Worm (Caenorhabditis elegans) whole organism, midembryonic: ENCODE results near the gene ZK1193.2.

ENCODE experiments used
- T22C8.4 ChIP-seq: fragments of 200-800 bp; sonication (Bioruptor generic); IDR thresholded peaks from 2 replicates; pipeline ENCODE4 v1.3.6; 2022; ENCODE audit warnings: missing genetic modification characterization, missing compliant biosample characterization
- cog-1 ChIP-seq: sonication (generic microtip); optimal IDR thresholded peaks from 2 replicates; lab custom pipeline; 2016; ENCODE audit warnings: missing genetic modification characterization, missing compliant biosample characterization
- flt-1 ChIP-seq: fragments of 200-800 bp; sonication (Bioruptor generic); IDR thresholded peaks from 2 replicates; pipeline ENCODE4 v1.3.6; 2022; ENCODE audit warnings: missing genetic modification characterization, missing compliant biosample characterization
- klf-2 ChIP-seq: fragments of 200-800 bp; sonication (Bioruptor generic); conservative IDR thresholded peaks from 2 replicates; pipeline ENCODE4 v1.3.6; 2022; ENCODE audit warnings: missing genetic modification reagents, missing genetic modification characterization, missing compliant biosample characterization
- med-1 ChIP-seq: sonication (generic microtip); optimal IDR thresholded peaks from 2 replicates; lab custom pipeline; 2017; ENCODE audit warnings: missing genetic modification characterization, mild to moderate bottlenecking, missing compliant biosample characterization, antibody characterized with exemption, missing genetic modification reagents; ENCODE audit not compliant: insufficient read depth
- ref-1 ChIP-seq: fragments of 200-800 bp; sonication (Bioruptor generic); conservative IDR thresholded peaks from 2 replicates; pipeline ENCODE4 v1.3.6; 2022; ENCODE audit warnings: missing genetic modification reagents, missing genetic modification characterization, missing compliant biosample characterization
- tab-1 ChIP-seq: fragments of 200-800 bp; sonication (Bioruptor generic); IDR thresholded peaks from 2 replicates; pipeline ENCODE4 v1.3.6; 2022; ENCODE audit warnings: missing genetic modification characterization, missing compliant biosample characterization
- ztf-23 ChIP-seq: fragments of 200-800 bp; sonication (Bioruptor generic); IDR thresholded peaks from 2 replicates; pipeline ENCODE4 v1.3.6; 2022; ENCODE audit warnings: missing genetic modification reagents, missing genetic modification characterization, missing compliant biosample characterization
- ztf-29 ChIP-seq: fragments of 200-800 bp; sonication (Bioruptor generic); IDR thresholded peaks from 2 replicates; pipeline ENCODE4 v1.3.6; 2022; ENCODE audit warnings: missing genetic modification reagents, missing genetic modification characterization, missing compliant biosample characterization

ZK1193.2 gene

DNA sequence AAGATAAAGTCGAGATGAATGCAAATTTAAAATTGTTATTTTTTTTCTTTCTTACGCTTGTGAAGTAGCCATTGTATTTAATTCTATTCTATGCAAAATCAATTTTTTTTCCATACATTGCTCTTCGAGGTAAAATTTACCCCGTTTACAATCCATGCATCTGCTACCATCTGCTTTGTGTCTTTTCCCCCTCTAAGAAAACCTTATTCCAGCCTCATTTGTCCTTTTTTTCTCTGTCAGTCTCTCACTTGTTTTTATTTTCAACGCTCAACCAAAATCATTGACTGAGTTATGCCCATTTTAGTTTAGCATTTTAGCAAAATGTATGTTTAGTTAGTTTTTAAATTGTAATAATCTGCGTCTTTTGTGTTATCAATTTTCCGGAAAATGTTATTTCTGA is 55.5 kb downstream of the ZK1193.2 start:
- TF ChIP-seq med-1 (GFP tag; lab: Kevin White, UChicago) (no peak), T22C8.4 (GFP tag; lab: Robert Waterston, UW) (no peak), ztf-23 (GFP tag; lab: Robert Waterston, UW) (no peak), tab-1 (GFP tag; lab: Robert Waterston, UW) (no peak), ztf-29 (GFP tag; lab: Robert Waterston, UW) (no peak), cog-1 (no peak), ref-1 (GFP tag; lab: Robert Waterston, UW) (no peak), flt-1 (GFP tag; lab: Robert Waterston, UW) (no peak), klf-2 (no peak)

DNA sequence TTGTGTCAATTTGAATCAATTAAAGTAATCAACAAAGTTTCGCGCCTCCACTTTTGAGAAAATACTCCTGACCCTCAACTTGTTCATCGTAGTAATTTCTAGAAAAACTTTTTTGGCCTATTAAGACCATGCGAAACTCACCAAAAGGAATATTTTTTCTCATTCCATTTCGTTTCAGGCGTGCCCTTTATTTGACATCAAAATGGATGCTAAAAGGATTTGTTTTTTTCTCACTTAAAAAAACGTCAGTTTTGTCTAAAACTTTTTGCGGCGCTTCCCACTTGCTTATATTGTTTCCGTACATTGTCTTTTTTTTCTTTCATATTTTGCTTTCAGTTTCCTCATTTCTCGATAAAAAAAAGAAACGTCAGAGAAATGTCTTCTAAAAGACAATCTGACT is 65.0 kb downstream of the ZK1193.2 start, which contains the start of gene C04E7.5:
C04E7.5 (plus strand) TSS at position 301 of the 400 bp plus-strand sequence.
- TF ChIP-seq ref-1 (GFP tag; lab: Robert Waterston, UW) (no peak), T22C8.4 (GFP tag; lab: Robert Waterston, UW) (no peak), ztf-23 (GFP tag; lab: Robert Waterston, UW) (no peak), tab-1 (GFP tag; lab: Robert Waterston, UW) (no peak), med-1 (GFP tag; lab: Kevin White, UChicago) (no peak), klf-2 (no peak), ztf-29 (GFP tag; lab: Robert Waterston, UW) (no peak), cog-1 (no peak), flt-1 (GFP tag; lab: Robert Waterston, UW) (no peak)

DNA sequence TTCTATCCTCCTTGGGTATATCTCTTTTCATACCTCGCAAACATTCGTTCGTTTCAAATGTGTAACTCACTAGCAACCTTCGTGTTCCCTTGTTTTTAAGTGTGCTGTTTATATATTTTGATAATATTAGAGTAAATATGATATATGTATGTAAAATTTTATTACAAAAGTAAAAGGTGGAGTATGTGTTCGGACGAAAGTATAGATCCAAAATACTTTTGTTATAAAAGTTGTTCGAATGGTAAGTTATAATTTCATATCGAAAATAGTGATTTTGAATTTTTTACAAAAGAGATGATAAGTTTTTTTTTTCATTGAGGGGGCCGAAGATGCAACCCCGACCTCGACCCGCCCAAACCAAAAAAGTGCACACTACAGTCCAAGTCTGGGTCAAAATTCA is 67.6 kb downstream of the ZK1193.2 start, which contains the start of gene C04E7.1:
C04E7.1 (plus strand) TSS at position 301 of the 400 bp plus-strand sequence.
- TF ChIP-seq T22C8.4 (GFP tag; lab: Robert Waterston, UW) = no peak
- TF ChIP-seq ztf-29 (GFP tag; lab: Robert Waterston, UW) = no peak
- no peak for TF ChIP-seq ztf-23 (GFP tag; lab: Robert Waterston, UW)
- TF ChIP-seq cog-1 = no peak
- no peak for TF ChIP-seq med-1 (GFP tag; lab: Kevin White, UChicago)
- no peak for TF ChIP-seq ref-1 (GFP tag; lab: Robert Waterston, UW)
- no peak for TF ChIP-seq tab-1 (GFP tag; lab: Robert Waterston, UW)
- no peak for TF ChIP-seq klf-2
- no peak for TF ChIP-seq flt-1 (GFP tag; lab: Robert Waterston, UW)
